Worm (Caenorhabditis elegans) whole organism, early embryonic: ENCODE results near the gene C08E8.3.

Experiments used
- B0310.2 ChIP-seq: sonication (generic microtip); optimal IDR thresholded peaks from 2 replicates; lab custom pipeline; 2016; ENCODE audit warnings: mild to moderate bottlenecking, missing genetic modification characterization, missing compliant biosample characterization
- F13C5.2 ChIP-seq: sonication (generic microtip); optimal IDR thresholded peaks from 2 replicates; lab custom pipeline; 2017; ENCODE audit warnings: mild to moderate bottlenecking, missing genetic modification characterization, inconsistent platforms, missing compliant biosample characterization
- aly-1 ChIP-seq: sonication (generic microtip); optimal IDR thresholded peaks from 2 replicates; lab custom pipeline; 2016; ENCODE audit warnings: missing genetic modification characterization, missing compliant biosample characterization
- ama-1 ChIP-seq: fragments of 150-350 bp; optimal IDR thresholded peaks from 2 replicates; lab custom pipeline; 2014
- ceh-13 ChIP-seq: fragments of 200-800 bp; sonication (Bioruptor generic); optimal IDR thresholded peaks from 2 replicates; lab custom pipeline; 2018; ENCODE audit warnings: mild to moderate bottlenecking, missing genetic modification characterization, missing compliant biosample characterization
- ceh-36 ChIP-seq: sonication (generic microtip); optimal IDR thresholded peaks from 2 replicates; lab custom pipeline; 2016; ENCODE audit warnings: missing genetic modification characterization, inconsistent platforms, missing compliant biosample characterization
- ets-7 ChIP-seq: sonication (generic microtip); optimal IDR thresholded peaks from 2 replicates; lab custom pipeline; 2016; ENCODE audit warnings: missing genotype, missing genetic modification characterization, missing compliant biosample characterization
- flt-1 ChIP-seq: fragments of 200-800 bp; sonication (Bioruptor generic); IDR thresholded peaks from 2 replicates; pipeline ENCODE4 v1.3.6; 2022; ENCODE audit warnings: missing genetic modification characterization, missing compliant biosample characterization
- hmbx-1 ChIP-seq: sonication (generic microtip); optimal IDR thresholded peaks from 2 replicates; lab custom pipeline; 2016; ENCODE audit warnings: mild to moderate bottlenecking, missing genetic modification characterization, missing compliant biosample characterization
- hmg-4 ChIP-seq: fragments of 200-800 bp; sonication (Bioruptor generic); optimal IDR thresholded peaks from 2 replicates; lab custom pipeline; 2018; ENCODE audit warnings: mild to moderate bottlenecking, missing genetic modification characterization, missing compliant biosample characterization
- hnd-1 ChIP-seq: sonication (generic microtip); optimal IDR thresholded peaks from 2 replicates; lab custom pipeline; 2016; ENCODE audit warnings: missing genetic modification characterization, missing compliant biosample characterization
- pes-1 ChIP-seq: fragments of 200-800 bp; sonication (Bioruptor generic); IDR thresholded peaks from 2 replicates; pipeline ENCODE4 v1.3.6; 2022; ENCODE audit warnings: missing genetic modification reagents, missing genetic modification characterization, missing compliant biosample characterization
- scrt-1 ChIP-seq: fragments of 200-800 bp; sonication (Bioruptor generic); IDR thresholded peaks from 2 replicates; pipeline ENCODE4 v1.3.6; 2022; ENCODE audit warnings: missing genetic modification characterization, missing compliant biosample characterization
- sea-1 ChIP-seq: fragments of 200-800 bp; sonication (Bioruptor generic); conservative IDR thresholded peaks from 2 replicates; pipeline ENCODE4 v1.3.6; 2022; ENCODE audit warnings: missing genetic modification characterization, missing compliant biosample characterization
- tbx-11 ChIP-seq: fragments of 200-800 bp; sonication (Bioruptor generic); IDR thresholded peaks from 2 replicates; pipeline ENCODE4 v1.3.6; 2022; ENCODE audit warnings: missing genetic modification characterization, missing compliant biosample characterization
- tbx-37 ChIP-seq: fragments of 200-800 bp; sonication (Bioruptor generic); conservative IDR thresholded peaks from 2 replicates; pipeline ENCODE4 v1.3.6; 2022; ENCODE audit warnings: missing genetic modification reagents, missing genetic modification characterization, missing compliant biosample characterization
- tra-4 ChIP-seq: sonication (generic microtip); optimal IDR thresholded peaks from 2 replicates; lab custom pipeline; 2017; ENCODE audit warnings: missing genetic modification characterization, missing compliant biosample characterization

The C08E8.3 gene

ce11 chrV:18371028-18371427 is 21.1 kb downstream of the C08E8.3 start:
- no peak for TF ChIP-seq scrt-1 (GFP tag; lab: Robert Waterston, UW)

- no peak for TF ChIP-seq flt-1 (GFP tag; lab: Robert Waterston, UW)
- no peak for TF ChIP-seq tbx-11
- TF ChIP-seq ama-1, result no peak
- no peak for TF ChIP-seq scrt-1 (GFP tag; lab: Robert Waterston, UW)
- TF ChIP-seq sea-1 (GFP tag; lab: Robert Waterston, UW), result no peak
Measured at ce11 chrV:18371579-18371978, 21.6 kb downstream of the C08E8.3 start, which contains the start of gene C08E8.4. TSS of gene C08E8.4 (plus strand) at chrV:18371846.

- no peak for TF ChIP-seq hmbx-1 (tag; lab: Kevin White, UChicago)
- no peak for TF ChIP-seq F13C5.2 (tag; lab: Kevin White, UChicago)
- TF ChIP-seq ets-7, result no peak
- TF ChIP-seq pes-1 (GFP tag; lab: Robert Waterston, UW), result no peak
- TF ChIP-seq hnd-1 (tag; lab: Kevin White, UChicago), result no peak
- TF ChIP-seq ceh-13 (GFP tag; lab: Kevin White, UChicago), result no peak
- no peak for TF ChIP-seq B0310.2 (tag; lab: Kevin White, UChicago)
Measured at ce11 chrV:18374194-18374593, 24.3 kb downstream of the C08E8.3 start, which contains the start of gene Y51A2B.2. TSS of gene Y51A2B.2 (plus strand) at chrV:18374494.

- TF ChIP-seq hmbx-1 (tag; lab: Kevin White, UChicago) (no peak), flt-1 (GFP tag; lab: Robert Waterston, UW) (no peak), ets-7 (no peak), tbx-37 (no peak), hmg-4 (GFP tag; lab: Kevin White, UChicago) (no peak), ceh-13 (GFP tag; lab: Kevin White, UChicago) (no peak), B0310.2 (tag; lab: Kevin White, UChicago) (no peak), ama-1 (no peak), aly-1 (tag; lab: Kevin White, UChicago) (no peak), pes-1 (GFP tag; lab: Robert Waterston, UW) (no peak), ceh-36 (tag; lab: Kevin White, UChicago) (no peak), sea-1 (GFP tag; lab: Robert Waterston, UW) (no peak), tra-4 (tag; lab: Kevin White, UChicago) (no peak), tbx-11 (no peak), F13C5.2 (tag; lab: Kevin White, UChicago) (no peak), hnd-1 (tag; lab: Kevin White, UChicago) (no peak), scrt-1 (GFP tag; lab: Robert Waterston, UW) (no peak)
Measured at ce11 chrV:18375551-18375950, 25.6 kb downstream of the C08E8.3 start.

- TF ChIP-seq scrt-1 (GFP tag; lab: Robert Waterston, UW), result no peak
Measured at ce11 chrV:18378819-18379218, 28.9 kb downstream of the C08E8.3 start, which contains the start of gene Y51A2B.8. TSS of gene Y51A2B.8 (plus strand) at chrV:18379119.

ce11 chrV:18382590-18382989 is 32.7 kb downstream of the C08E8.3 start, which contains the start of gene nhr-288:
TSS of gene nhr-288 (minus strand) at chrV:18382690.
- no peak for TF ChIP-seq tbx-11
- no peak for TF ChIP-seq hmbx-1 (tag; lab: Kevin White, UChicago)
- TF ChIP-seq tbx-37, result no peak
- TF ChIP-seq tra-4 (tag; lab: Kevin White, UChicago), result no peak
- TF ChIP-seq hmg-4 (GFP tag; lab: Kevin White, UChicago), result no peak
- TF ChIP-seq B0310.2 (tag; lab: Kevin White, UChicago), result no peak
- no peak for TF ChIP-seq hnd-1 (tag; lab: Kevin White, UChicago)
- no peak for TF ChIP-seq aly-1 (tag; lab: Kevin White, UChicago)
- no peak for TF ChIP-seq ceh-36 (tag; lab: Kevin White, UChicago)

ce11 chrV:18389046-18389445 is 39.1 kb downstream of the C08E8.3 start, which contains the start of the genes Y51A2B.4 and Y51A2B.5:
TSS of gene Y51A2B.4 (minus strand) at chrV:18389146.
TSS of gene Y51A2B.5 (plus strand) at chrV:18389277.
- TF ChIP-seq flt-1 (GFP tag; lab: Robert Waterston, UW), result no peak
- no peak for TF ChIP-seq hmg-4 (GFP tag; lab: Kevin White, UChicago)
- no peak for TF ChIP-seq hnd-1 (tag; lab: Kevin White, UChicago)
- no peak for TF ChIP-seq F13C5.2 (tag; lab: Kevin White, UChicago)

ce11 chrV:18394203-18394602 is 44.3 kb downstream of the C08E8.3 start, which contains the start of gene Y51A2B.6:
TSS of gene Y51A2B.6 (minus strand) at chrV:18394303.
- TF ChIP-seq F13C5.2 (tag; lab: Kevin White, UChicago) (no peak), B0310.2 (tag; lab: Kevin White, UChicago) (no peak), tra-4 (tag; lab: Kevin White, UChicago) (no peak), aly-1 (tag; lab: Kevin White, UChicago) (no peak), scrt-1 (GFP tag; lab: Robert Waterston, UW) (no peak), hmg-4 (GFP tag; lab: Kevin White, UChicago) (no peak), tbx-11 (no peak), ets-7 (no peak), tbx-37 (no peak), sea-1 (GFP tag; lab: Robert Waterston, UW) (no peak), hmbx-1 (tag; lab: Kevin White, UChicago) (no peak), ceh-36 (tag; lab: Kevin White, UChicago) (no peak), pes-1 (GFP tag; lab: Robert Waterston, UW) (no peak), ceh-13 (GFP tag; lab: Kevin White, UChicago) (no peak), flt-1 (GFP tag; lab: Robert Waterston, UW) (no peak), ama-1 (no peak), hnd-1 (tag; lab: Kevin White, UChicago) (no peak)
